Fruit fly (Drosophila melanogaster) whole organism, embryonic: ENCODE results near the gene APP-BP1.
A peak's percentile ranks its signal among the peaks of the same experiment; 100 is the strongest.

Experiments used
- BEAF-32 ChIP-seq: fragments of 200-800 bp; sonication (Bioruptor generic); optimal IDR thresholded peaks from 3 replicates; lab custom pipeline; 2017; ENCODE audit warnings: missing biosample characterization, missing genetic modification characterization, mild to moderate bottlenecking, moderate library complexity, missing genetic modification reagents
- CG11504 ChIP-seq: fragments of 200-800 bp; sonication (Bioruptor generic); optimal IDR thresholded peaks from 3 replicates; lab custom pipeline; 2019; ENCODE audit warnings: missing biosample characterization, mild to moderate bottlenecking, missing genetic modification characterization, moderate library complexity
- CG11696 ChIP-seq: fragments of 200-800 bp; sonication (Bioruptor generic); IDR thresholded peaks from 2 replicates; pipeline ENCODE4 v1.3.6; 2022; ENCODE audit warnings: missing biosample characterization, missing genetic modification characterization
- CG11723 ChIP-seq: fragments of 200-800 bp; sonication (Bioruptor generic); optimal IDR thresholded peaks from 2 replicates; lab custom pipeline; 2017; ENCODE audit warnings: missing biosample characterization, mild to moderate bottlenecking, missing genetic modification characterization
- CG1233 ChIP-seq: fragments of 200-800 bp; sonication (Bioruptor generic); optimal IDR thresholded peaks from 4 replicates; lab custom pipeline; 2018; ENCODE audit warnings: missing biosample characterization, mild to moderate bottlenecking, missing genetic modification characterization
- CG13624 ChIP-seq: fragments of 200-800 bp; sonication (Bioruptor generic); optimal IDR thresholded peaks from 2 replicates; lab custom pipeline; 2016; ENCODE audit warnings: missing biosample characterization, missing genetic modification characterization
- CG14014 ChIP-seq: fragments of 200-800 bp; sonication (Bioruptor generic); IDR thresholded peaks from 2 replicates; pipeline ENCODE4 v1.3.6; 2022; ENCODE audit warnings: missing biosample characterization, missing genetic modification characterization
- CG16815 ChIP-seq: fragments of 200-800 bp; sonication (Bioruptor generic); optimal IDR thresholded peaks from 3 replicates; lab custom pipeline; 2017; ENCODE audit warnings: missing biosample characterization, mild to moderate bottlenecking, missing genetic modification characterization
- CG17385 ChIP-seq: fragments of 200-800 bp; sonication (Bioruptor generic); optimal IDR thresholded peaks from 3 replicates; lab custom pipeline; 2018; ENCODE audit warnings: missing biosample characterization, mild to moderate bottlenecking, missing genetic modification characterization
- CG1792 ChIP-seq: fragments of 200-800 bp; sonication (Bioruptor generic); optimal IDR thresholded peaks from 2 replicates; lab custom pipeline; 2016; ENCODE audit warnings: missing biosample characterization, missing genetic modification characterization
- CG30020 ChIP-seq: fragments of 200-800 bp; optimal IDR thresholded peaks from 2 replicates; lab custom pipeline; 2019; ENCODE audit warnings: missing biosample characterization, mild to moderate bottlenecking, missing genetic modification characterization, moderate library complexity
- CG6175 ChIP-seq: fragments of 200-800 bp; sonication (Bioruptor generic); IDR thresholded peaks from 3 replicates; pipeline ENCODE4 v1.3.6; 2022; ENCODE audit warnings: missing biosample characterization, missing genetic modification characterization
- CG6272 ChIP-seq: fragments of 200-800 bp; sonication (Bioruptor generic); IDR thresholded peaks from 2 replicates; pipeline ENCODE4 v1.3.6; 2022; ENCODE audit warnings: missing biosample characterization, missing genetic modification characterization
- CHES-1-like ChIP-seq: fragments of 200-800 bp; sonication (Bioruptor generic); optimal IDR thresholded peaks from 2 replicates; lab custom pipeline; 2016; ENCODE audit warnings: missing biosample characterization, missing genetic modification characterization
- Camta ChIP-seq: fragments of 200-800 bp; sonication (Bioruptor generic); optimal IDR thresholded peaks from 2 replicates; lab custom pipeline; 2016; ENCODE audit warnings: missing biosample characterization, missing genetic modification characterization
- Doc3 ChIP-seq: fragments of 200-800 bp; sonication (Bioruptor generic); IDR thresholded peaks from 3 replicates; pipeline ENCODE4 v1.3.6; 2022; ENCODE audit warnings: missing biosample characterization, missing genetic modification characterization; ENCODE audit not compliant: partially characterized antibody
- GATAe ChIP-seq: fragments of 200-800 bp; sonication (Bioruptor generic); conservative IDR thresholded peaks from 2 replicates; pipeline ENCODE4 v1.3.6; 2022; ENCODE audit warnings: missing biosample characterization, missing genetic modification characterization
- HLH3B ChIP-seq: fragments of 200-800 bp; sonication (Bioruptor generic); IDR thresholded peaks from 2 replicates; pipeline ENCODE4 v1.3.6; 2022; ENCODE audit warnings: missing biosample characterization, missing genetic modification characterization
- HmgZ ChIP-seq: fragments of 200-800 bp; sonication (Bioruptor generic); optimal IDR thresholded peaks from 2 replicates; lab custom pipeline; 2018; ENCODE audit warnings: missing biosample characterization, mild to moderate bottlenecking, missing genetic modification characterization
- Jarid2 ChIP-seq: fragments of 200-800 bp; sonication (Bioruptor generic); optimal IDR thresholded peaks from 3 replicates; lab custom pipeline; 2017; ENCODE audit warnings: mild to moderate bottlenecking, missing biosample characterization, missing genetic modification reagents, missing genetic modification characterization
- MBD-R2 ChIP-seq: fragments of 200-800 bp; sonication (Bioruptor generic); IDR thresholded peaks from 2 replicates; pipeline ENCODE4 v1.3.6; 2022; ENCODE audit warnings: missing biosample characterization, missing genetic modification characterization
- Med ChIP-seq: fragments of 200-800 bp; sonication (Bioruptor generic); peaks from one replicate; lab custom pipeline; 2016; ENCODE audit warnings: missing biosample characterization, missing genetic modification characterization, mild to moderate bottlenecking, inconsistent platforms, moderate library complexity
- Meics ChIP-seq: fragments of 200-800 bp; sonication (Bioruptor generic); optimal IDR thresholded peaks from 2 replicates; lab custom pipeline; 2017; ENCODE audit warnings: missing biosample characterization, mild to moderate bottlenecking, missing genetic modification characterization
- Scr ChIP-seq: fragments of 200-800 bp; sonication (Bioruptor generic); IDR thresholded peaks from 2 replicates; pipeline ENCODE4 v1.3.6; 2022; ENCODE audit warnings: missing biosample characterization, missing genetic modification characterization; ENCODE audit not compliant: partially characterized antibody
- TFAM ChIP-seq: fragments of 200-800 bp; sonication (Bioruptor generic); optimal IDR thresholded peaks from 2 replicates; lab custom pipeline; 2017; ENCODE audit warnings: missing biosample characterization, missing genetic modification characterization, inconsistent platforms
- abd-A ChIP-seq: fragments of 200-800 bp; sonication (Bioruptor generic); optimal IDR thresholded peaks from 3 replicates; lab custom pipeline; 2019; ENCODE audit warnings: missing biosample characterization, mild to moderate bottlenecking, missing genetic modification characterization, moderate library complexity
- bcd ChIP-seq: fragments of 200-800 bp; sonication (Bioruptor generic); optimal IDR thresholded peaks from 2 replicates; lab custom pipeline; 2017; ENCODE audit warnings: missing biosample characterization, mild to moderate bottlenecking, missing genetic modification characterization
- cg ChIP-seq: fragments of 200-800 bp; sonication (Bioruptor generic); optimal IDR thresholded peaks from 3 replicates; lab custom pipeline; 2019; ENCODE audit warnings: missing biosample characterization, mild to moderate bottlenecking, missing genetic modification characterization, moderate library complexity
- croc ChIP-seq: fragments of 200-800 bp; sonication (Bioruptor generic); conservative IDR thresholded peaks from 3 replicates; pipeline ENCODE4 v1.3.6; 2022; ENCODE audit warnings: missing biosample characterization, missing genetic modification characterization
- crol ChIP-seq: fragments of 200-800 bp; sonication (Bioruptor generic); IDR thresholded peaks from 2 replicates; pipeline ENCODE4 v1.3.6; 2022; ENCODE audit warnings: missing biosample characterization, missing genetic modification characterization
- fd3F ChIP-seq: fragments of 200-800 bp; sonication (Bioruptor generic); optimal IDR thresholded peaks from 2 replicates; lab custom pipeline; 2018; ENCODE audit warnings: missing biosample characterization, mild to moderate bottlenecking, missing genetic modification characterization, moderate library complexity
- ftz-f1 ChIP-seq: fragments of 200-800 bp; sonication (Bioruptor generic); optimal IDR thresholded peaks from 2 replicates; lab custom pipeline; 2016; ENCODE audit warnings: missing biosample characterization, missing genetic modification characterization
- insv ChIP-seq, 2 experiments: fragments of 200-800 bp; sonication (Bioruptor generic); optimal IDR thresholded peaks; 3 replicates each; lab custom pipeline; 2016 to 2018; ENCODE audit warnings: missing biosample characterization in 2 of 2, missing genetic modification characterization in 2 of 2
- nerfin-2 ChIP-seq: fragments of 200-800 bp; sonication (Bioruptor generic); IDR thresholded peaks from 2 replicates; pipeline ENCODE4 v1.3.6; 2022; ENCODE audit warnings: missing biosample characterization, missing genetic modification characterization; ENCODE audit not compliant: partially characterized antibody
- nmo ChIP-seq: fragments of 200-800 bp; sonication (Bioruptor generic); optimal IDR thresholded peaks from 2 replicates; lab custom pipeline; 2018; ENCODE audit warnings: missing biosample characterization, mild to moderate bottlenecking, missing genetic modification characterization, moderate library complexity
- org-1 ChIP-seq: fragments of 200-800 bp; sonication (Bioruptor generic); optimal IDR thresholded peaks from 2 replicates; lab custom pipeline; 2017; ENCODE audit warnings: missing biosample characterization, missing genetic modification characterization
- pb ChIP-seq: fragments of 200-800 bp; sonication (Bioruptor generic); optimal IDR thresholded peaks from 3 replicates; lab custom pipeline; 2016; ENCODE audit warnings: missing biosample characterization, missing genetic modification characterization
- pho ChIP-seq: fragments of 200-800 bp; sonication (Bioruptor generic); optimal IDR thresholded peaks from 2 replicates; lab custom pipeline; 2016; ENCODE audit warnings: missing biosample characterization, missing genetic modification characterization
- phol ChIP-seq: fragments of 200-800 bp; sonication (Bioruptor generic); optimal IDR thresholded peaks from 3 replicates; lab custom pipeline; 2018; ENCODE audit warnings: missing biosample characterization, mild to moderate bottlenecking, missing genetic modification characterization, moderate library complexity
- sd ChIP-seq: fragments of 200-800 bp; sonication (Bioruptor generic); optimal IDR thresholded peaks from 3 replicates; lab custom pipeline; 2018; ENCODE audit warnings: missing biosample characterization, mild to moderate bottlenecking, missing genetic modification characterization, moderate library complexity
- sens ChIP-seq: fragments of 200-800 bp; sonication (Bioruptor generic); peaks from one replicate; lab custom pipeline; 2016; ENCODE audit warnings: missing biosample characterization, missing genetic modification characterization
- stwl ChIP-seq: fragments of 200-800 bp; sonication (Bioruptor generic); optimal IDR thresholded peaks from 3 replicates; lab custom pipeline; 2018; ENCODE audit warnings: missing biosample characterization, mild to moderate bottlenecking, missing genetic modification characterization, moderate library complexity
- trh ChIP-seq: fragments of 200-800 bp; sonication (Bioruptor generic); optimal IDR thresholded peaks from 2 replicates; lab custom pipeline; 2016; ENCODE audit warnings: missing biosample characterization, missing genetic modification characterization
- unc-4 ChIP-seq: fragments of 200-800 bp; sonication (Bioruptor generic); IDR thresholded peaks from 2 replicates; pipeline ENCODE4 v1.3.6; 2022; ENCODE audit warnings: missing biosample characterization, missing genetic modification characterization; ENCODE audit not compliant: partially characterized antibody
- usp ChIP-seq: fragments of >200 bp; optimal IDR thresholded peaks from 2 replicates; lab custom pipeline; 2017; ENCODE audit warnings: missing biosample characterization, missing genetic modification characterization
- wek ChIP-seq: fragments of 200-800 bp; sonication (Bioruptor generic); optimal IDR thresholded peaks from 3 replicates; lab custom pipeline; 2018; ENCODE audit warnings: missing biosample characterization, mild to moderate bottlenecking, missing genetic modification characterization, moderate library complexity
- yki ChIP-seq: fragments of >200 bp; optimal IDR thresholded peaks from 3 replicates; lab custom pipeline; 2018
- zfh1 ChIP-seq: fragments of 200-800 bp; sonication (Bioruptor generic); IDR thresholded peaks from 3 replicates; pipeline ENCODE4 v1.3.6; 2022; ENCODE audit warnings: missing biosample characterization, missing genetic modification characterization

The APP-BP1 gene

dm6 chr3L:11113198-11114197 is 15.3 kb downstream of the APP-BP1 start, which contains the start of gene Sod1 (continued):
- TF ChIP-seq insv (GFP tag; optimal IDR thresholded peaks at IDR 0.05; lab: Kevin White, UChicago) (no peak), CG14014 (no peak; the same call in 1 of the 2 replicates), phol (tag; lab: Kevin White, UChicago) (peak; percentile 8), usp (GFP tag; lab: Kevin White, UChicago) (no peak), CG11723 (no peak), nerfin-2 (no peak), CG13624 (GFP tag; lab: Kevin White, UChicago) (peak; percentile 2), org-1 (GFP tag; lab: Kevin White, UChicago) (no peak), Doc3 (GFP tag; lab: Robert Waterston, UW) (no peak), HmgZ (tag; lab: Kevin White, UChicago) (no peak), TFAM (no peak), Camta (GFP tag; lab: Kevin White, UChicago) (no peak), CG17385 (GFP tag; lab: Kevin White, UChicago) (no peak), pb (GFP tag; lab: Kevin White, UChicago) (no peak), abd-A (tag; lab: Kevin White, UChicago) (no peak), CG30020 (peak; percentile 10), Scr (GFP tag; lab: Robert Waterston, UW) (0 out of 2 replicates have a peak, but pooled peaks have one; percentile 33), cg (GFP tag; lab: Kevin White, UChicago) (peak; percentile 30), Jarid2 (GFP tag; lab: Kevin White, UChicago) (no peak), CG11504 (tag; lab: Kevin White, UChicago) (no peak), crol (GFP tag; lab: Robert Waterston, UW) (peak; percentile 93), MBD-R2 (GFP tag; lab: Robert Waterston, UW) (peak; percentile 41; the same call in 1 of the 2 replicates), CG6272 (GFP tag; lab: Robert Waterston, UW) (no peak), sd (peak; percentile 24), bcd (GFP tag; lab: Kevin White, UChicago) (no peak), fd3F (GFP tag; lab: Kevin White, UChicago) (no peak), CHES-1-like (GFP tag; lab: Kevin White, UChicago) (no peak), CG6175 (no peak), pho (GFP tag; lab: Kevin White, UChicago) (no peak), CG1233 (GFP tag; lab: Kevin White, UChicago) (no peak), wek (GFP tag; lab: Kevin White, UChicago) (no peak), croc (GFP tag; lab: Robert Waterston, UW) (no peak), CG1792 (GFP tag; lab: Kevin White, UChicago) (no peak), trh (GFP tag; lab: Kevin White, UChicago) (no peak), unc-4 (GFP tag; lab: Robert Waterston, UW) (no peak), nmo (GFP tag; lab: Kevin White, UChicago) (peak; percentile 31), Meics (GFP tag; lab: Kevin White, UChicago) (no peak), sens (GFP tag; lab: Kevin White, UChicago) (peak; percentile 69), CG11696 (GFP tag; lab: Robert Waterston, UW) (peak; percentile 86), zfh1 (no peak), yki (lab: Kevin White, UChicago) (no peak), GATAe (GFP tag; lab: Robert Waterston, UW) (no peak), stwl (tag; lab: Kevin White, UChicago) (peak; percentile 57), BEAF-32 (GFP tag; lab: Kevin White, UChicago) (peak; percentile 20), CG16815 (GFP tag; lab: Kevin White, UChicago) (no peak), Med (GFP tag; lab: Kevin White, UChicago) (peak; percentile 65), ftz-f1 (GFP tag; lab: Kevin White, UChicago) (peak; percentile 90), HLH3B (GFP tag; lab: Robert Waterston, UW) (no peak)
